Worm (Caenorhabditis elegans) whole organism, L1 larva: ENCODE measurements around the gene T26H5.8.

Source experiments
- ces-1 ChIP-seq: fragments of 150-350 bp; optimal IDR thresholded peaks from 2 replicates; lab custom pipeline; 2014; ENCODE audit warnings: missing biosample characterization, missing genetic modification reagents, missing genetic modification characterization
- dpl-1 ChIP-seq, 3 experiments: fragments of 150-350 bp in 2 of 3; sonication (generic microtip) in 1 of 3; optimal IDR thresholded peaks; 2 replicates each; lab custom pipeline; 2014 to 2017; ENCODE audit warnings: missing biosample characterization in 3 of 3, missing genetic modification characterization in 3 of 3, missing genetic modification reagents in 3 of 3
- egl-27 ChIP-seq, 2 experiments: fragments of 150-350 bp in 1 of 2; sonication (generic microtip); optimal IDR thresholded peaks; 3 replicates each; lab custom pipeline; 2017 to 2018; ENCODE audit warnings: missing biosample characterization in 2 of 2, missing genetic modification characterization in 2 of 2, missing genetic modification reagents in 2 of 2
- elt-2 ChIP-seq: sonication (generic microtip); optimal IDR thresholded peaks from 2 replicates; lab custom pipeline; 2016; ENCODE audit warnings: missing genetic modification characterization, mild to moderate bottlenecking, inconsistent platforms, missing compliant biosample characterization, missing genetic modification reagents
- nhr-12 ChIP-seq: sonication (generic microtip); optimal IDR thresholded peaks from 2 replicates; lab custom pipeline; 2017; ENCODE audit warnings: missing biosample characterization, missing genetic modification characterization
- zip-4 ChIP-seq: fragments of 200-800 bp; sonication (Bioruptor generic); optimal IDR thresholded peaks from 2 replicates; lab custom pipeline; 2018; ENCODE audit warnings: mild to moderate bottlenecking, missing genetic modification characterization, moderate library complexity, missing compliant biosample characterization
- ztf-4 ChIP-seq: fragments of 150-350 bp; optimal IDR thresholded peaks from 2 replicates; lab custom pipeline; 2014; ENCODE audit warnings: missing biosample characterization, missing genetic modification characterization

DNA sequence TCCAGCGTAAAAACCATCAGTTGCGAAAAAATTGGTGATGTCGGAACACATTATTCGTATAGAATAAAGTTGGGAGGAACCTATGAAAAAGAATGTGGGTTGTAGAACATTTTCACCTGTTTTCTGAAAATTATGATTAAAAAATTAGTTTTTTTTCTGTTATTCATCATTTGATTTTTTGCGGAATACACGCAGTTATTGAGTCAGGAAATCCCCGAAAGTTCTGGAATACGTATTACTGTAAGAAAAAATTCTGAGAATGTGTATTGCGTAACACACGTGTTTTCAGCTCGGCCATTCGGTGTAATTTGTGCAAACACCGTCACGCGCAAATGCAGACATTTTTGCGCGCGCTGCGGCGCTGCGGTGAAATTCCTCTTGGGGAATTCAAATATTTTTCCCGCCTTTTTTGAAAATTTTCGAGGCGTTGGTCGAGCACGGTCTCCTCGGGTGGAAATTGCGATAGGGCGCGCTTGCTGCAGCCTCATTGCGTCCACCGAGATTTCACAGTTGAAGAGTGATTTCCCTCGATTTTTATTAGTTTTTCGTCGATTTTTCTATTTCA, 43.6 kb downstream of the T26H5.8 start, which contains the start of gene srh-170:
- TF ChIP-seq egl-27 (tag; optimal IDR thresholded peaks at IDR 0.05; lab: Kevin White, UChicago) (no peak), ztf-4 (tag; lab: Kevin White, UChicago) (no peak), dpl-1 (GFP tag; optimal IDR thresholded peaks at IDR 0.05; lab: Kevin White, UChicago) (peak in 2 of 3 experiments; percentile 16 to 52), zip-4 (no peak), ces-1 (no peak), elt-2 (tag; lab: Kevin White, UChicago) (no peak), nhr-12 (no peak)
